Fruit fly (Drosophila melanogaster) whole organism: Measurements from ENCODE around the gene CG7888.

Experiments used
- CG8478 ChIP-seq: fragments of >200 bp; optimal IDR thresholded peaks from 2 replicates; lab custom pipeline; 2018; ENCODE audit warnings: inconsistent platforms
- Dll ChIP-seq: fragments of >200 bp; optimal IDR thresholded peaks from 2 replicates; lab custom pipeline; 2017
- EcR ChIP-seq, 2 experiments: fragments of >200 bp; optimal IDR thresholded peaks; 2 replicates each; lab custom pipeline; 2017; ENCODE audit warnings: missing biosample characterization in 2 of 2, missing genetic modification characterization in 2 of 2, missing genetic modification reagents in 2 of 2
- pan ChIP-seq: fragments of >200 bp; optimal IDR thresholded peaks from 2 replicates; lab custom pipeline; 2017
- psq ChIP-seq: fragments of >200 bp; optimal IDR thresholded peaks from 2 replicates; lab custom pipeline; 2017
- usp ChIP-seq: fragments of >200 bp; optimal IDR thresholded peaks from 2 replicates; lab custom pipeline; 2017; ENCODE audit warnings: missing biosample characterization, missing genetic modification characterization, mixed read lengths

- TF ChIP-seq EcR (GFP tag; optimal IDR thresholded peaks at IDR 0.05; lab: Kevin White, UChicago) (no peak), CG8478 (no peak), psq (lab: Kevin White, UChicago) (no peak), Dll (lab: Kevin White, UChicago) (no peak), usp (GFP tag; lab: Kevin White, UChicago) (no peak), pan (no peak)
These were observed 10.9 kb downstream of the CG7888 start, which contains the start of the genes CG32075, CG45101 and SuUR for dm6 chr3L:11064689-11065088.
